Worm (Caenorhabditis elegans): Measurements from ENCODE around the gene B0280.2.

- TF ChIP-seq med-1 (GFP tag; optimal IDR thresholded peaks at IDR 0.05; ENCODE audit: insufficient read depth) = no peak
- no peak for TF ChIP-seq cog-1 (tag; optimal IDR thresholded peaks at IDR 0.05)
- no peak for TF ChIP-seq klf-2 (GFP tag; conservative IDR thresholded peaks at IDR 0.05)
- no peak for TF ChIP-seq flt-1 (GFP tag; IDR thresholded peaks at IDR 0.05)
- TF ChIP-seq tab-1 (GFP tag; IDR thresholded peaks at IDR 0.05) = no peak
- TF ChIP-seq T22C8.4 (GFP tag; IDR thresholded peaks at IDR 0.05) = no peak
Observed at ce11 chrIII:7107965-7108364, 16.5 kb upstream of the B0280.2 start, which contains the start of gene odd-1.

Data from whole organism, midembryonic.